Fruit fly (Drosophila melanogaster) whole organism, embryonic: ENCODE results near the gene Npc2a.

ENCODE experiments used
- Abd-B ChIP-seq: fragments of 200-800 bp; sonication (Bioruptor generic); optimal IDR thresholded peaks from 2 replicates; lab custom pipeline; 2018; ENCODE audit warnings: missing biosample characterization, mild to moderate bottlenecking, missing genetic modification characterization, moderate library complexity
- CG10209 ChIP-seq: fragments of 200-800 bp; sonication (Bioruptor generic); optimal IDR thresholded peaks from 3 replicates; lab custom pipeline; 2017; ENCODE audit warnings: missing biosample characterization, mild to moderate bottlenecking, missing genetic modification characterization, missing genetic modification reagents
- CG10565 ChIP-seq: fragments of 200-800 bp; sonication (Bioruptor generic); optimal IDR thresholded peaks from 3 replicates; lab custom pipeline; 2016; ENCODE audit warnings: missing biosample characterization, mild to moderate bottlenecking, missing genetic modification characterization
- CG10979 ChIP-seq: fragments of 200-800 bp; sonication (Bioruptor generic); optimal IDR thresholded peaks from 2 replicates; lab custom pipeline; 2018; ENCODE audit warnings: missing biosample characterization, mild to moderate bottlenecking, missing genetic modification characterization, moderate library complexity
- CG12391 ChIP-seq: fragments of 200-800 bp; sonication (Bioruptor generic); optimal IDR thresholded peaks from 3 replicates; lab custom pipeline; 2018; ENCODE audit warnings: missing biosample characterization, mild to moderate bottlenecking, missing genetic modification characterization, moderate library complexity
- CG12659 ChIP-seq: fragments of 200-800 bp; sonication (Bioruptor generic); optimal IDR thresholded peaks from 3 replicates; lab custom pipeline; 2017; ENCODE audit warnings: mild to moderate bottlenecking, missing biosample characterization, missing genetic modification reagents, missing genetic modification characterization
- CG12942 ChIP-seq: fragments of 200-800 bp; sonication (Bioruptor generic); optimal IDR thresholded peaks from 3 replicates; lab custom pipeline; 2016; ENCODE audit warnings: missing biosample characterization, missing genetic modification characterization
- CG13624 ChIP-seq: fragments of 200-800 bp; sonication (Bioruptor generic); optimal IDR thresholded peaks from 2 replicates; lab custom pipeline; 2016; ENCODE audit warnings: missing biosample characterization, missing genetic modification characterization
- CG15514 ChIP-seq: fragments of 200-800 bp; sonication (Bioruptor generic); optimal IDR thresholded peaks from 3 replicates; lab custom pipeline; 2017; ENCODE audit warnings: missing biosample characterization, missing genetic modification characterization, mild to moderate bottlenecking, moderate library complexity, missing genetic modification reagents
- CG16863 ChIP-seq: fragments of 200-800 bp; sonication (Bioruptor generic); optimal IDR thresholded peaks from 3 replicates; lab custom pipeline; 2016; ENCODE audit warnings: missing biosample characterization, missing genetic modification characterization
- CG1792 ChIP-seq: fragments of 200-800 bp; sonication (Bioruptor generic); optimal IDR thresholded peaks from 2 replicates; lab custom pipeline; 2016; ENCODE audit warnings: missing biosample characterization, missing genetic modification characterization
- CG2116 ChIP-seq: fragments of 200-800 bp; sonication (Bioruptor generic); optimal IDR thresholded peaks from 3 replicates; lab custom pipeline; 2018; ENCODE audit warnings: missing biosample characterization, mild to moderate bottlenecking, missing genetic modification characterization
- CG2120 ChIP-seq: fragments of 200-800 bp; sonication (Bioruptor generic); optimal IDR thresholded peaks from 3 replicates; lab custom pipeline; 2016; ENCODE audit warnings: missing biosample characterization, missing genetic modification characterization
- CG2202 ChIP-seq: fragments of 200-800 bp; sonication (Bioruptor generic); optimal IDR thresholded peaks from 2 replicates; lab custom pipeline; 2018; ENCODE audit warnings: missing biosample characterization, mild to moderate bottlenecking, missing genetic modification characterization
- CG42726 ChIP-seq: fragments of 200-800 bp; sonication (Bioruptor generic); IDR thresholded peaks from 2 replicates; pipeline ENCODE4 v1.3.6; 2022; ENCODE audit warnings: missing biosample characterization, missing genetic modification characterization; ENCODE audit not compliant: partially characterized antibody
- CG4360 ChIP-seq: fragments of 200-800 bp; sonication (Bioruptor generic); IDR thresholded peaks from 2 replicates; pipeline ENCODE4 v1.3.6; 2022; ENCODE audit warnings: missing biosample characterization, missing genetic modification characterization
- CG8478 ChIP-seq: fragments of >200 bp; optimal IDR thresholded peaks from 2 replicates; lab custom pipeline; 2018
- CHES-1-like ChIP-seq: fragments of 200-800 bp; sonication (Bioruptor generic); optimal IDR thresholded peaks from 2 replicates; lab custom pipeline; 2016; ENCODE audit warnings: missing biosample characterization, missing genetic modification characterization
- D19B ChIP-seq: fragments of 200-800 bp; sonication (Bioruptor generic); optimal IDR thresholded peaks from 2 replicates; lab custom pipeline; 2017; ENCODE audit warnings: missing biosample characterization, mild to moderate bottlenecking, missing genetic modification characterization
- Dbx ChIP-seq: fragments of 200-800 bp; sonication (Bioruptor generic); IDR thresholded peaks from 3 replicates; pipeline ENCODE4 v1.3.6; 2022; ENCODE audit warnings: missing biosample characterization, missing genetic modification characterization
- Fer3 ChIP-seq: fragments of 200-800 bp; sonication (Bioruptor generic); optimal IDR thresholded peaks from 2 replicates; lab custom pipeline; 2018; ENCODE audit warnings: missing biosample characterization, mild to moderate bottlenecking, missing genetic modification characterization, moderate library complexity
- H2.0 ChIP-seq: fragments of 200-800 bp; sonication (Bioruptor generic); IDR thresholded peaks from 2 replicates; pipeline ENCODE4 v1.3.6; 2022; ENCODE audit warnings: missing biosample characterization, missing genetic modification characterization
- Hand ChIP-seq: fragments of 200-800 bp; sonication (Bioruptor generic); optimal IDR thresholded peaks from 2 replicates; lab custom pipeline; 2017; ENCODE audit warnings: mild to moderate bottlenecking, missing biosample characterization, missing genetic modification reagents, missing genetic modification characterization
- Hmr ChIP-seq: fragments of 200-800 bp; sonication (Bioruptor generic); optimal IDR thresholded peaks from 3 replicates; lab custom pipeline; 2017; ENCODE audit warnings: mild to moderate bottlenecking, missing biosample characterization, missing genetic modification reagents, missing genetic modification characterization
- Hmx ChIP-seq: fragments of 200-800 bp; sonication (Bioruptor generic); optimal IDR thresholded peaks from 2 replicates; lab custom pipeline; 2016; ENCODE audit warnings: missing biosample characterization, missing genetic modification characterization
- MBD-R2 ChIP-seq: fragments of 200-800 bp; sonication (Bioruptor generic); IDR thresholded peaks from 2 replicates; pipeline ENCODE4 v1.3.6; 2022; ENCODE audit warnings: missing biosample characterization, missing genetic modification characterization
- MESR4 ChIP-seq: fragments of 200-800 bp; sonication (Bioruptor generic); optimal IDR thresholded peaks from 2 replicates; lab custom pipeline; 2018; ENCODE audit warnings: missing biosample characterization, mild to moderate bottlenecking, missing genetic modification characterization, moderate library complexity
- Side ChIP-seq: fragments of 200-800 bp; sonication (Bioruptor generic); optimal IDR thresholded peaks from 2 replicates; lab custom pipeline; 2016; ENCODE audit warnings: missing biosample characterization, missing genetic modification characterization
- Sin3A ChIP-seq: fragments of >200 bp; optimal IDR thresholded peaks from 2 replicates; lab custom pipeline; 2018
- Sry-δ ChIP-seq: fragments of 200-800 bp; sonication (Bioruptor generic); optimal IDR thresholded peaks from 2 replicates; lab custom pipeline; 2016; ENCODE audit warnings: missing biosample characterization, missing genetic modification characterization
- Stat92E ChIP-seq, 3 experiments: fragments of >200 bp in 2 of 3; fragments of 200-800 bp in 1 of 3; sonication (Bioruptor generic) in 1 of 3; optimal IDR thresholded peaks; 2 replicates each; lab custom pipeline; 2017 to 2019; ENCODE audit warnings: missing biosample characterization in 3 of 3, missing genetic modification characterization in 3 of 3, mild to moderate bottlenecking in 1 of 3, moderate library complexity in 1 of 3
- ash1 ChIP-seq: fragments of 200-800 bp; sonication (Bioruptor generic); optimal IDR thresholded peaks from 2 replicates; lab custom pipeline; 2018; ENCODE audit warnings: missing biosample characterization, mild to moderate bottlenecking, missing genetic modification characterization
- ato ChIP-seq: fragments of 200-800 bp; sonication (Bioruptor generic); IDR thresholded peaks from 2 replicates; pipeline ENCODE4 v1.3.6; 2022; ENCODE audit warnings: missing biosample characterization, missing genetic modification characterization; ENCODE audit not compliant: partially characterized antibody
- chinmo ChIP-seq: fragments of 200-800 bp; sonication (Bioruptor generic); IDR thresholded peaks from 4 replicates; pipeline ENCODE4 v1.3.6; 2022; ENCODE audit warnings: missing biosample characterization, missing genetic modification characterization; ENCODE audit not compliant: partially characterized antibody
- ci ChIP-seq: fragments of 200-800 bp; sonication (Bioruptor generic); IDR thresholded peaks from 3 replicates; pipeline ENCODE4 v1.3.6; 2022; ENCODE audit warnings: missing biosample characterization, missing genetic modification characterization
- dmrt99B ChIP-seq: fragments of 200-800 bp; sonication (Bioruptor generic); optimal IDR thresholded peaks from 2 replicates; lab custom pipeline; 2018; ENCODE audit warnings: missing biosample characterization, mild to moderate bottlenecking, missing genetic modification characterization, moderate library complexity
- hbn ChIP-seq: fragments of 200-800 bp; sonication (Bioruptor generic); IDR thresholded peaks from 2 replicates; pipeline ENCODE4 v1.3.6; 2022; ENCODE audit warnings: missing biosample characterization, missing genetic modification characterization; ENCODE audit not compliant: partially characterized antibody
- maf-S ChIP-seq: fragments of 200-800 bp; sonication (Bioruptor generic); optimal IDR thresholded peaks from 2 replicates; lab custom pipeline; 2016; ENCODE audit warnings: missing biosample characterization, missing genetic modification characterization
- nerfin-2 ChIP-seq: fragments of 200-800 bp; sonication (Bioruptor generic); IDR thresholded peaks from 2 replicates; pipeline ENCODE4 v1.3.6; 2022; ENCODE audit warnings: missing biosample characterization, missing genetic modification characterization; ENCODE audit not compliant: partially characterized antibody
- p53 ChIP-seq: fragments of 200-800 bp; sonication (Bioruptor generic); optimal IDR thresholded peaks from 2 replicates; lab custom pipeline; 2016; ENCODE audit warnings: missing biosample characterization, missing genetic modification characterization
- pho ChIP-seq: fragments of 200-800 bp; sonication (Bioruptor generic); optimal IDR thresholded peaks from 2 replicates; lab custom pipeline; 2016; ENCODE audit warnings: missing biosample characterization, missing genetic modification characterization
- phol ChIP-seq: fragments of 200-800 bp; sonication (Bioruptor generic); optimal IDR thresholded peaks from 3 replicates; lab custom pipeline; 2018; ENCODE audit warnings: missing biosample characterization, mild to moderate bottlenecking, missing genetic modification characterization, moderate library complexity
- repo ChIP-seq: fragments of 200-800 bp; sonication (Bioruptor generic); optimal IDR thresholded peaks from 2 replicates; lab custom pipeline; 2016; ENCODE audit warnings: missing biosample characterization, missing genetic modification characterization
- sc ChIP-seq, 3 experiments: fragments of >200 bp in 2 of 3; fragments of 200-800 bp in 1 of 3; sonication (Bioruptor generic) in 1 of 3; optimal IDR thresholded peaks; 2 replicates in 2 of 3; 3 replicates in 1 of 3; lab custom pipeline; 2017; ENCODE audit warnings: mild to moderate bottlenecking in 1 of 3, missing biosample characterization in 1 of 3, missing genetic modification characterization in 1 of 3, missing genetic modification reagents in 1 of 3
- slbo ChIP-seq: fragments of 200-800 bp; sonication (Bioruptor generic); IDR thresholded peaks from 2 replicates; pipeline ENCODE4 v1.3.6; 2022; ENCODE audit warnings: missing biosample characterization, missing genetic modification characterization
- stwl ChIP-seq: fragments of 200-800 bp; sonication (Bioruptor generic); optimal IDR thresholded peaks from 3 replicates; lab custom pipeline; 2018; ENCODE audit warnings: missing biosample characterization, mild to moderate bottlenecking, missing genetic modification characterization, moderate library complexity
- trem ChIP-seq: fragments of 200-800 bp; optimal IDR thresholded peaks from 3 replicates; lab custom pipeline; 2019; ENCODE audit warnings: missing biosample characterization, mild to moderate bottlenecking, missing genetic modification characterization, moderate library complexity
- unc-4 ChIP-seq: fragments of 200-800 bp; sonication (Bioruptor generic); IDR thresholded peaks from 2 replicates; pipeline ENCODE4 v1.3.6; 2022; ENCODE audit warnings: missing biosample characterization, missing genetic modification characterization; ENCODE audit not compliant: partially characterized antibody
- usp ChIP-seq: fragments of >200 bp; optimal IDR thresholded peaks from 2 replicates; lab custom pipeline; 2017; ENCODE audit warnings: missing biosample characterization, missing genetic modification characterization
- zen2 ChIP-seq: fragments of 200-800 bp; sonication (Bioruptor generic); IDR thresholded peaks from 3 replicates; pipeline ENCODE4 v1.3.6; 2022; ENCODE audit warnings: missing biosample characterization, missing genetic modification characterization; ENCODE audit not compliant: partially characterized antibody

The Npc2a gene

DNA sequence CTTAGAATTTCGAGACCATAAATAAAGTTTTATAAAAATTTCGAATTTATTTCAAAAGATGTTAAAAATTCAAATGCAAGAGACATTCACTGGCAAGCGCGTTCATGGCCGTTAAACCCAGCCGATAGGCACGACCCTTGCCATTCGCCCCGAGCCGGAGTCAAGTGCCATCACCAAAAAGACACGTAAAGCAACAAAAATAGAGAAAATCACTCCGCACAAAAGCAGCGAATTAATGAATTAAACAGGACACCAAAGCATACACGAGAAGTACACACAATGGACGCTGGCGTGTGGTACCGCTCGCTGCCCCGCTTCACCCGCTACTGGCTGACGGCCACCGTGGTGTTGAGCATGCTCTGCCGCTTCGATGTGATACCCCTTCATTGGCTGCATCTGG lies 14.1 kb upstream of the Npc2a start, which contains the start of gene Der-1 (continued):
- no peak for TF ChIP-seq stwl
- TF ChIP-seq ash1 (GFP tag; lab: Kevin White, UChicago): no peak
- no peak for TF ChIP-seq usp (GFP tag; lab: Kevin White, UChicago)
- TF ChIP-seq CG10979: no peak
- TF ChIP-seq chinmo (GFP tag; lab: Robert Waterston, UW): peak; percentile 90
- TF ChIP-seq CG4360 (GFP tag; lab: Robert Waterston, UW): peak; percentile 66
- TF ChIP-seq CG1792 (GFP tag; lab: Kevin White, UChicago): no peak
- TF ChIP-seq Hmx (GFP tag; lab: Kevin White, UChicago): no peak
- peak; percentile 93 for TF ChIP-seq hbn (GFP tag; lab: Robert Waterston, UW)
- TF ChIP-seq CG10209 (GFP tag; lab: Kevin White, UChicago): no peak
- TF ChIP-seq ato: peak; percentile 84
- TF ChIP-seq Hand: no peak
- TF ChIP-seq pho (GFP tag; lab: Kevin White, UChicago): no peak
- TF ChIP-seq slbo (GFP tag; lab: Robert Waterston, UW): peak; percentile 29; the same call in 1 of the 2 replicates
- peak; percentile 43 for TF ChIP-seq phol (tag; lab: Kevin White, UChicago)
- no peak for TF ChIP-seq CG12942 (GFP tag; lab: Kevin White, UChicago)
- peak; percentile 69 for TF ChIP-seq Sin3A
- peak; percentile 15; the same call in 1 of the 2 replicates for TF ChIP-seq H2.0
- TF ChIP-seq unc-4 (GFP tag; lab: Robert Waterston, UW): peak; percentile 87
- peak; percentile 32 for TF ChIP-seq CHES-1-like (GFP tag; lab: Kevin White, UChicago)
- peak; percentile 23 for TF ChIP-seq CG13624 (GFP tag; lab: Kevin White, UChicago)
- peak; percentile 18 for TF ChIP-seq CG12391
- TF ChIP-seq D19B: peak; percentile 63
- TF ChIP-seq CG2120 (GFP tag; lab: Kevin White, UChicago): peak; percentile 52
- peak; percentile 56 for TF ChIP-seq Abd-B
- TF ChIP-seq Hmr: peak; percentile 43
- peak; percentile 9 for TF ChIP-seq CG2116 (GFP tag; lab: Kevin White, UChicago)
- TF ChIP-seq CG42726 (GFP tag; lab: Robert Waterston, UW): peak; percentile 93
- no peak for TF ChIP-seq Fer3 (tag; lab: Kevin White, UChicago)
- TF ChIP-seq nerfin-2 (GFP tag; lab: Robert Waterston, UW): peak; percentile 78
- TF ChIP-seq CG15514 (GFP tag; lab: Kevin White, UChicago): peak; percentile 43
- TF ChIP-seq p53 (GFP tag; lab: Kevin White, UChicago): no peak
- TF ChIP-seq Sry-δ (GFP tag; lab: Kevin White, UChicago): peak; percentile 95
- peak; percentile 80 for TF ChIP-seq zen2 (GFP tag; lab: Robert Waterston, UW)
- no peak for TF ChIP-seq dmrt99B (tag; lab: Kevin White, UChicago)
- TF ChIP-seq trem (tag; lab: Kevin White, UChicago): peak; percentile 18
- TF ChIP-seq Dbx (GFP tag; lab: Robert Waterston, UW): 0 out of 3 replicates have a peak, but pooled peaks have one; percentile 11
- TF ChIP-seq ci (GFP tag; lab: Robert Waterston, UW): peak; percentile 32; the same call in 1 of the 3 replicates
- peak; percentile 96 for TF ChIP-seq MESR4 (GFP tag; lab: Kevin White, UChicago)
- no peak for TF ChIP-seq CG2202 (tag; lab: Kevin White, UChicago)
- TF ChIP-seq CG8478 (lab: Kevin White, UChicago): peak; percentile 42
- TF ChIP-seq repo: no peak
- no peak for TF ChIP-seq Side (GFP tag; lab: Kevin White, UChicago)
- TF ChIP-seq CG10565 (GFP tag; lab: Kevin White, UChicago): no peak
- peak; percentile 20 for TF ChIP-seq CG12659 (GFP tag; lab: Kevin White, UChicago)
- peak; percentile 88 for TF ChIP-seq MBD-R2 (GFP tag; lab: Robert Waterston, UW)
- no peak for TF ChIP-seq CG16863 (GFP tag; lab: Kevin White, UChicago)
- peak in 1 of 3 experiments; percentile 5 for TF ChIP-seq Stat92E (GFP tag; optimal IDR thresholded peaks at IDR 0.05; lab: Kevin White, UChicago)
- TF ChIP-seq sc (optimal IDR thresholded peaks at IDR 0.05; lab: Kevin White, UChicago): no peak
- TF ChIP-seq sc (GFP tag; optimal IDR thresholded peaks at IDR 0.05; lab: Kevin White, UChicago): no peak
- TF ChIP-seq maf-S: no peak
